Worm (Caenorhabditis elegans): ENCODE results near the gene egl-2.

Gene egl-2

ce11 chrV:1317869-1318354, 18.8 kb upstream of the egl-2 start, which contains the start of gene F16B3.3:
TSS of gene F16B3.3 (minus strand) at chrV:1317919.
- TF ChIP-seq scrt-1 (GFP tag; IDR thresholded peaks at IDR 0.05) = no peak
- TF ChIP-seq tbx-37 (GFP tag; conservative IDR thresholded peaks at IDR 0.05) = no peak
- no peak for TF ChIP-seq sea-1 (GFP tag; conservative IDR thresholded peaks at IDR 0.05)
- no peak for TF ChIP-seq ets-7 (tag; optimal IDR thresholded peaks at IDR 0.05)
- TF ChIP-seq aly-1 (tag; optimal IDR thresholded peaks at IDR 0.05) = no peak

ce11 chrV:1314819-1315218, 15.7 kb upstream of the egl-2 start, which contains the start of gene F16B3.2:
TSS of gene F16B3.2 (plus strand) at chrV:1315119.
- TF ChIP-seq hmg-4 (GFP tag; optimal IDR thresholded peaks at IDR 0.05) (no peak), flt-1 (GFP tag; IDR thresholded peaks at IDR 0.05) (no peak), ama-1 (optimal IDR thresholded peaks at IDR 0.05) (no peak), scrt-1 (GFP tag; IDR thresholded peaks at IDR 0.05) (no peak), pes-1 (GFP tag; IDR thresholded peaks at IDR 0.05) (no peak), tra-4 (tag; optimal IDR thresholded peaks at IDR 0.05) (no peak), sea-1 (GFP tag; conservative IDR thresholded peaks at IDR 0.05) (no peak), B0310.2 (tag; optimal IDR thresholded peaks at IDR 0.05) (no peak), ceh-13 (GFP tag; optimal IDR thresholded peaks at IDR 0.05) (no peak), tbx-37 (GFP tag; conservative IDR thresholded peaks at IDR 0.05) (no peak), F13C5.2 (tag; optimal IDR thresholded peaks at IDR 0.05) (no peak), ets-7 (tag; optimal IDR thresholded peaks at IDR 0.05) (no peak), hnd-1 (tag; optimal IDR thresholded peaks at IDR 0.05) (no peak), ceh-36 (tag; optimal IDR thresholded peaks at IDR 0.05) (no peak), hmbx-1 (tag; optimal IDR thresholded peaks at IDR 0.05) (no peak), tbx-11 (GFP tag; IDR thresholded peaks at IDR 0.05) (no peak), aly-1 (tag; optimal IDR thresholded peaks at IDR 0.05) (no peak)

ce11 chrV:1313274-1313673, 14.1 kb upstream of the egl-2 start:
- no peak for TF ChIP-seq sea-1 (GFP tag; conservative IDR thresholded peaks at IDR 0.05)
- TF ChIP-seq hmg-4 (GFP tag; optimal IDR thresholded peaks at IDR 0.05) = no peak
- TF ChIP-seq F13C5.2 (tag; optimal IDR thresholded peaks at IDR 0.05) = no peak
- no peak for TF ChIP-seq pes-1 (GFP tag; IDR thresholded peaks at IDR 0.05)
- TF ChIP-seq tbx-37 (GFP tag; conservative IDR thresholded peaks at IDR 0.05) = no peak
- TF ChIP-seq B0310.2 (tag; optimal IDR thresholded peaks at IDR 0.05) = no peak
- TF ChIP-seq aly-1 (tag; optimal IDR thresholded peaks at IDR 0.05) = no peak
- TF ChIP-seq hmbx-1 (tag; optimal IDR thresholded peaks at IDR 0.05) = no peak
- no peak for TF ChIP-seq hnd-1 (tag; optimal IDR thresholded peaks at IDR 0.05)
- TF ChIP-seq ceh-13 (GFP tag; optimal IDR thresholded peaks at IDR 0.05) = no peak
- TF ChIP-seq ets-7 (tag; optimal IDR thresholded peaks at IDR 0.05) = no peak
- no peak for TF ChIP-seq tra-4 (tag; optimal IDR thresholded peaks at IDR 0.05)
- TF ChIP-seq ceh-36 (tag; optimal IDR thresholded peaks at IDR 0.05) = no peak
- TF ChIP-seq ama-1 (optimal IDR thresholded peaks at IDR 0.05) = no peak
- no peak for TF ChIP-seq scrt-1 (GFP tag; IDR thresholded peaks at IDR 0.05)
- TF ChIP-seq flt-1 (GFP tag; IDR thresholded peaks at IDR 0.05) = no peak

- TF ChIP-seq ama-1 (optimal IDR thresholded peaks at IDR 0.05) (no peak), hmg-4 (GFP tag; optimal IDR thresholded peaks at IDR 0.05) (no peak), hnd-1 (tag; optimal IDR thresholded peaks at IDR 0.05) (no peak), ceh-13 (GFP tag; optimal IDR thresholded peaks at IDR 0.05) (no peak), tbx-11 (GFP tag; IDR thresholded peaks at IDR 0.05) (no peak), ets-7 (tag; optimal IDR thresholded peaks at IDR 0.05) (no peak), F13C5.2 (tag; optimal IDR thresholded peaks at IDR 0.05) (no peak), aly-1 (tag; optimal IDR thresholded peaks at IDR 0.05) (no peak), flt-1 (GFP tag; IDR thresholded peaks at IDR 0.05) (no peak), B0310.2 (tag; optimal IDR thresholded peaks at IDR 0.05) (no peak), hmbx-1 (tag; optimal IDR thresholded peaks at IDR 0.05) (no peak), ceh-36 (tag; optimal IDR thresholded peaks at IDR 0.05) (no peak)
Measured at ce11 chrV:1307730-1308129, 8.6 kb upstream of the egl-2 start.

ce11 chrV:1305846-1306245, 6.7 kb upstream of the egl-2 start:
- TF ChIP-seq ceh-36 (tag; optimal IDR thresholded peaks at IDR 0.05) = peak; percentile 63
- TF ChIP-seq flt-1 (GFP tag; IDR thresholded peaks at IDR 0.05) = no peak
- TF ChIP-seq hmbx-1 (tag; optimal IDR thresholded peaks at IDR 0.05) = no peak
- no peak for TF ChIP-seq tra-4 (tag; optimal IDR thresholded peaks at IDR 0.05)
- TF ChIP-seq tbx-11 (GFP tag; IDR thresholded peaks at IDR 0.05) = no peak
- no peak for TF ChIP-seq ama-1 (optimal IDR thresholded peaks at IDR 0.05)

- TF ChIP-seq tbx-11 (GFP tag; IDR thresholded peaks at IDR 0.05) = no peak
- TF ChIP-seq hnd-1 (tag; optimal IDR thresholded peaks at IDR 0.05) = no peak
- TF ChIP-seq ceh-13 (GFP tag; optimal IDR thresholded peaks at IDR 0.05) = no peak
- TF ChIP-seq scrt-1 (GFP tag; IDR thresholded peaks at IDR 0.05) = no peak
- no peak for TF ChIP-seq flt-1 (GFP tag; IDR thresholded peaks at IDR 0.05)
- no peak for TF ChIP-seq F13C5.2 (tag; optimal IDR thresholded peaks at IDR 0.05)
- no peak for TF ChIP-seq ets-7 (tag; optimal IDR thresholded peaks at IDR 0.05)
- TF ChIP-seq tra-4 (tag; optimal IDR thresholded peaks at IDR 0.05) = no peak
- no peak for TF ChIP-seq hmg-4 (GFP tag; optimal IDR thresholded peaks at IDR 0.05)
- no peak for TF ChIP-seq aly-1 (tag; optimal IDR thresholded peaks at IDR 0.05)
- TF ChIP-seq hmbx-1 (tag; optimal IDR thresholded peaks at IDR 0.05) = no peak
- TF ChIP-seq pes-1 (GFP tag; IDR thresholded peaks at IDR 0.05) = no peak
Measured at ce11 chrV:1302090-1302489, 3.0 kb upstream of the egl-2 start.

ce11 chrV:1287276-1287675, 11.9 kb downstream of the egl-2 start:
- TF ChIP-seq flt-1 (GFP tag; IDR thresholded peaks at IDR 0.05) = no peak
- no peak for TF ChIP-seq hmg-4 (GFP tag; optimal IDR thresholded peaks at IDR 0.05)
- TF ChIP-seq F13C5.2 (tag; optimal IDR thresholded peaks at IDR 0.05) = no peak
- no peak for TF ChIP-seq tbx-37 (GFP tag; conservative IDR thresholded peaks at IDR 0.05)
- TF ChIP-seq ceh-36 (tag; optimal IDR thresholded peaks at IDR 0.05) = no peak
- TF ChIP-seq tbx-11 (GFP tag; IDR thresholded peaks at IDR 0.05) = no peak
- no peak for TF ChIP-seq aly-1 (tag; optimal IDR thresholded peaks at IDR 0.05)
- no peak for TF ChIP-seq sea-1 (GFP tag; conservative IDR thresholded peaks at IDR 0.05)
- TF ChIP-seq ets-7 (tag; optimal IDR thresholded peaks at IDR 0.05) = no peak
- TF ChIP-seq scrt-1 (GFP tag; IDR thresholded peaks at IDR 0.05) = no peak
- TF ChIP-seq B0310.2 (tag; optimal IDR thresholded peaks at IDR 0.05) = no peak
- no peak for TF ChIP-seq tra-4 (tag; optimal IDR thresholded peaks at IDR 0.05)
- TF ChIP-seq hmbx-1 (tag; optimal IDR thresholded peaks at IDR 0.05) = no peak
- no peak for TF ChIP-seq pes-1 (GFP tag; IDR thresholded peaks at IDR 0.05)
- TF ChIP-seq hnd-1 (tag; optimal IDR thresholded peaks at IDR 0.05) = no peak
- no peak for TF ChIP-seq ceh-13 (GFP tag; optimal IDR thresholded peaks at IDR 0.05)
- no peak for TF ChIP-seq ama-1 (optimal IDR thresholded peaks at IDR 0.05)

All from whole organism, early embryonic.